Worm (Caenorhabditis elegans) whole organism, L4 larva: ENCODE data around the gene ZK688.5.

Source experiments
- duxl-1 ChIP-seq: sonication (generic microtip); optimal IDR thresholded peaks from 2 replicates; lab custom pipeline; 2016; ENCODE audit warnings: mild to moderate bottlenecking, missing genetic modification characterization, moderate library complexity, missing compliant biosample characterization; ENCODE audit not compliant: poor library complexity
- fkh-10 ChIP-seq: fragments of 150-350 bp; optimal IDR thresholded peaks from 2 replicates; lab custom pipeline; 2014; ENCODE audit warnings: missing biosample characterization, missing genetic modification reagents, missing genetic modification characterization
- spr-1 ChIP-seq: sonication (generic microtip); optimal IDR thresholded peaks from 2 replicates; lab custom pipeline; 2016; ENCODE audit warnings: mild to moderate bottlenecking, missing genetic modification characterization, missing compliant biosample characterization
- ztf-11 ChIP-seq: fragments of 150-350 bp; optimal IDR thresholded peaks from 2 replicates; lab custom pipeline; 2014; ENCODE audit warnings: missing biosample characterization, missing genetic modification characterization

DNA sequence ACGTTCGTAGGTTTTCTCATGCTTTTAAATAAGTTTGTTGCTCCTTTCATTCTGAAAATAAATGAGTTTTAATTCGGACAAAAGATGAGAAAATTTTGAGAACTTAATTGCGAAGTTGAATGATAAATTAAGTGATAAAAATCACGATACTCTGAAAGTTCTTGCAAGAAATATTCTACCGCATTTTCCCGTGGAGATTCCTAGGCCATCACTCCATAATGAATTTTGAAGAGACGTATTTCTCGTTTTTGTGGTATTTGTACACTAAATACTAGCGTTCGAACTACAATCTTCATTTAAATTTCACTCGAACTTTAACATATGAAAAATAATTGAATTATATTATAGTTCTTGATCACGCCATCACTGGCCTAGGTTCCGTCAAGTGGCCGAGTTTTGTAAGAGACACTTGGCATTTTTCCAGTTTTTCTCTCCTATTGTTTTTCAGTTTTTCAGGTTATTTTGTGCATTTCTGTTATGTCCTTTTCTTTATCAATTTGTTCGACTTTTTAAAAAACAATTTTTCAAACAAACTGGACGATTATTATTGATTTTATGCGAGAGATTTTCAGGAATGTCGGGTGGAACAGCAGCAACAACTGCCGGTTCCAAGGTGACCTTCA lies 32.9 kb downstream of the ZK688.5 start, which contains the start of the genes coq-5 and ufm-1:
- no peak for TF ChIP-seq spr-1 (tag; lab: Kevin White, UChicago)
- no peak for TF ChIP-seq fkh-10 (GFP tag; lab: Kevin White, UChicago)
- TF ChIP-seq duxl-1, result no peak
- TF ChIP-seq ztf-11 (tag; lab: Kevin White, UChicago), result no peak
